Worm (Caenorhabditis elegans) whole organism, L4/young adult: Measurements from ENCODE around the gene T05B4.13.

Source experiments
- W03F9.2 ChIP-seq: fragments of 150-350 bp; optimal IDR thresholded peaks from 2 replicates; lab custom pipeline; 2014; ENCODE audit warnings: missing biosample characterization, missing genetic modification characterization
- dao-5 ChIP-seq: sonication (generic microtip); optimal IDR thresholded peaks from 2 replicates; lab custom pipeline; 2016; ENCODE audit warnings: missing genotype, missing genetic modification characterization, moderate library complexity, missing compliant biosample characterization
- him-1 ChIP-seq: sonication (generic microtip); optimal IDR thresholded peaks from 2 replicates; lab custom pipeline; 2016; ENCODE audit warnings: missing genotype, missing genetic modification reagents, missing genetic modification characterization, missing compliant biosample characterization

The T05B4.13 gene

ce11 chrV:4134728-4135127, 7.4 kb upstream of the T05B4.13 start, which contains the start of gene lgc-1:
TSS of gene lgc-1 (plus strand) at chrV:4135028.
- TF ChIP-seq W03F9.2: no peak
- TF ChIP-seq him-1 (tag; lab: Kevin White, UChicago): no peak
- TF ChIP-seq dao-5 (tag; lab: Kevin White, UChicago): no peak

- no peak for TF ChIP-seq W03F9.2
- no peak for TF ChIP-seq dao-5 (tag; lab: Kevin White, UChicago)
- no peak for TF ChIP-seq him-1 (tag; lab: Kevin White, UChicago)
These were observed 4.2 kb upstream of the T05B4.13 start, which contains the start of gene nhr-57 for ce11 chrV:4131471-4131939. TSS of gene nhr-57 (plus strand) at chrV:4131889.

ce11 chrV:4129604-4130003, 2.3 kb upstream of the T05B4.13 start, which contains the start of gene phat-4:
TSS of gene phat-4 (plus strand) at chrV:4129904.
- no peak for TF ChIP-seq him-1 (tag; lab: Kevin White, UChicago)
- no peak for TF ChIP-seq W03F9.2
- TF ChIP-seq dao-5 (tag; lab: Kevin White, UChicago): no peak

ce11 chrV:4125552-4126084, 1.7 kb downstream of the T05B4.13 start, which contains the start of gene T05B4.12:
TSS of gene T05B4.12 (minus strand) at chrV:4126034.
- no peak for TF ChIP-seq W03F9.2
- no peak for TF ChIP-seq dao-5 (tag; lab: Kevin White, UChicago)
- TF ChIP-seq him-1 (tag; lab: Kevin White, UChicago): no peak

ce11 chrV:4122415-4122814, 4.9 kb downstream of the T05B4.13 start, which contains the start of gene phat-5:
TSS of gene phat-5 (minus strand) at chrV:4122515.
- no peak for TF ChIP-seq W03F9.2
- no peak for TF ChIP-seq him-1 (tag; lab: Kevin White, UChicago)
- no peak for TF ChIP-seq dao-5 (tag; lab: Kevin White, UChicago)

- TF ChIP-seq dao-5 (tag; lab: Kevin White, UChicago) (no peak), him-1 (tag; lab: Kevin White, UChicago) (no peak), W03F9.2 (no peak)
These were observed 6.7 kb downstream of the T05B4.13 start, which contains the start of gene T05B4.10 for ce11 chrV:4120629-4121028. TSS of gene T05B4.10 (minus strand) at chrV:4120729.

ce11 chrV:4118332-4118731, 9.0 kb downstream of the T05B4.13 start, which contains the start of gene T05B4.9:
TSS of gene T05B4.9 (minus strand) at chrV:4118432.
- TF ChIP-seq him-1 (tag; lab: Kevin White, UChicago): no peak
- no peak for TF ChIP-seq dao-5 (tag; lab: Kevin White, UChicago)
- no peak for TF ChIP-seq W03F9.2

ce11 chrV:4116071-4116470, 11.3 kb downstream of the T05B4.13 start, which contains the start of gene T05B4.8:
TSS of gene T05B4.8 (minus strand) at chrV:4116171.
- TF ChIP-seq him-1 (tag; lab: Kevin White, UChicago): no peak
- no peak for TF ChIP-seq dao-5 (tag; lab: Kevin White, UChicago)
- TF ChIP-seq W03F9.2: no peak

- no peak for TF ChIP-seq dao-5 (tag; lab: Kevin White, UChicago)
- no peak for TF ChIP-seq W03F9.2
- TF ChIP-seq him-1 (tag; lab: Kevin White, UChicago): no peak
These were observed 12.7 kb downstream of the T05B4.13 start, which contains the start of gene srw-133 for ce11 chrV:4114627-4115026. TSS of gene srw-133 (minus strand) at chrV:4114727.

ce11 chrV:4112516-4112915, 14.8 kb downstream of the T05B4.13 start, which contains the start of gene srw-134:
TSS of gene srw-134 (minus strand) at chrV:4112616.
- no peak for TF ChIP-seq W03F9.2
- no peak for TF ChIP-seq him-1 (tag; lab: Kevin White, UChicago)
- TF ChIP-seq dao-5 (tag; lab: Kevin White, UChicago): no peak

- TF ChIP-seq W03F9.2 (no peak), him-1 (tag; lab: Kevin White, UChicago) (no peak), dao-5 (tag; lab: Kevin White, UChicago) (no peak)
These were observed 17.5 kb downstream of the T05B4.13 start, which contains the start of gene clc-18 for ce11 chrV:4109873-4110272. TSS of gene clc-18 (minus strand) at chrV:4109973.

- TF ChIP-seq him-1 (tag; lab: Kevin White, UChicago) (no peak), dao-5 (tag; lab: Kevin White, UChicago) (no peak), W03F9.2 (no peak)
These were observed 20.6 kb downstream of the T05B4.13 start for ce11 chrV:4106688-4107087.

ce11 chrV:4104298-4104697, 23.0 kb downstream of the T05B4.13 start, which contains the start of gene srj-39:
TSS of gene srj-39 (plus strand) at chrV:4104598.
- TF ChIP-seq W03F9.2 (no peak), dao-5 (tag; lab: Kevin White, UChicago) (no peak), him-1 (tag; lab: Kevin White, UChicago) (no peak)

ce11 chrV:4101567-4101966, 25.8 kb downstream of the T05B4.13 start, which contains the start of gene srj-40:
TSS of gene srj-40 (plus strand) at chrV:4101867.
- TF ChIP-seq dao-5 (tag; lab: Kevin White, UChicago) (no peak), him-1 (tag; lab: Kevin White, UChicago) (no peak), W03F9.2 (no peak)
